Worm (Caenorhabditis elegans) whole organism, midembryonic: ENCODE results near the gene pitp-1.

Experiments
- flt-1 ChIP-seq: fragments of 200-800 bp; sonication (Bioruptor generic); IDR thresholded peaks from 2 replicates; pipeline ENCODE4 v1.3.6; 2022; ENCODE audit warnings: missing genetic modification characterization, missing compliant biosample characterization
- tab-1 ChIP-seq: fragments of 200-800 bp; sonication (Bioruptor generic); IDR thresholded peaks from 2 replicates; pipeline ENCODE4 v1.3.6; 2022; ENCODE audit warnings: missing genetic modification characterization, missing compliant biosample characterization

- TF ChIP-seq flt-1 (GFP tag; lab: Robert Waterston, UW) (no peak), tab-1 (GFP tag; lab: Robert Waterston, UW) (no peak)
Observed at ce11 chrIII:3471403-3472053, 58.1 kb downstream of the pitp-1 start, which contains the start of gene rsu-1.
